Worm (Caenorhabditis elegans) whole organism, L3 larva: Measurements from ENCODE around the gene glrx-3.

Experiments used
- nhr-76 ChIP-seq: fragments of 150-350 bp; sonication (generic microtip); optimal IDR thresholded peaks from 5 replicates; lab custom pipeline; 2014; ENCODE audit warnings: missing biosample characterization, missing genetic modification characterization
- pha-4 ChIP-seq: fragments of 150-350 bp; optimal IDR thresholded peaks from 2 replicates; lab custom pipeline; 2014; ENCODE audit warnings: missing biosample characterization, missing genetic modification reagents, missing genetic modification characterization

ce11 chrV:4382298-4382697 is 41.2 kb upstream of the glrx-3 start, which contains the start of gene F13A2.1:
- TF ChIP-seq pha-4 (tag; lab: Kevin White, UChicago) (no peak), nhr-76 (no peak)
